Worm (Caenorhabditis elegans) whole organism, L2 larva: ENCODE data around the gene str-254.

Experiments used
- C34F6.9 ChIP-seq: fragments of 150-350 bp; optimal IDR thresholded peaks from 2 replicates; lab custom pipeline; 2014; ENCODE audit warnings: missing biosample characterization, missing genetic modification characterization
- alr-1 ChIP-seq: fragments of 150-350 bp; optimal IDR thresholded peaks from 2 replicates; lab custom pipeline; 2014; ENCODE audit warnings: missing biosample characterization, missing genetic modification characterization
- ama-1 ChIP-seq: fragments of 150-350 bp; optimal IDR thresholded peaks from 2 replicates; lab custom pipeline; 2018; ENCODE audit warnings: inconsistent platforms
- blmp-1 ChIP-seq: sonication (generic microtip); optimal IDR thresholded peaks from 2 replicates; lab custom pipeline; 2017; ENCODE audit warnings: missing genetic modification characterization, mild to moderate bottlenecking, missing compliant biosample characterization, antibody characterized with exemption, moderate library complexity; ENCODE audit not compliant: insufficient read depth
- ceh-16 ChIP-seq: fragments of 150-350 bp; optimal IDR thresholded peaks from 2 replicates; lab custom pipeline; 2014; ENCODE audit warnings: missing biosample characterization, missing genetic modification characterization
- ceh-82 ChIP-seq: fragments of 150-350 bp; optimal IDR thresholded peaks from 2 replicates; lab custom pipeline; 2014; ENCODE audit warnings: missing biosample characterization, missing genetic modification characterization
- crh-2 ChIP-seq: sonication (generic microtip); optimal IDR thresholded peaks from 2 replicates; lab custom pipeline; 2017; ENCODE audit warnings: missing biosample characterization, missing genetic modification characterization
- dmd-4 ChIP-seq: sonication (generic microtip); optimal IDR thresholded peaks from 2 replicates; lab custom pipeline; 2017; ENCODE audit warnings: missing biosample characterization, missing genetic modification characterization
- egl-27 ChIP-seq: sonication (generic microtip); optimal IDR thresholded peaks from 3 replicates; lab custom pipeline; 2017; ENCODE audit warnings: missing biosample characterization, missing genetic modification reagents, missing genetic modification characterization
- fos-1 ChIP-seq: fragments of 150-350 bp; optimal IDR thresholded peaks from 2 replicates; lab custom pipeline; 2014; ENCODE audit warnings: missing biosample characterization, missing genetic modification characterization
- gmeb-1 ChIP-seq: fragments of 150-350 bp; optimal IDR thresholded peaks from 2 replicates; lab custom pipeline; 2014; ENCODE audit warnings: missing biosample characterization, missing genetic modification characterization
- lin-11 ChIP-seq: fragments of 150-350 bp; sonication (generic microtip); optimal IDR thresholded peaks from 2 replicates; lab custom pipeline; 2014; ENCODE audit warnings: missing biosample characterization, missing genetic modification characterization, inconsistent platforms, mixed read lengths
- lin-39 ChIP-seq: fragments of 150-350 bp; optimal IDR thresholded peaks from 2 replicates; lab custom pipeline; 2014; ENCODE audit warnings: missing biosample characterization, missing genetic modification reagents, missing genetic modification characterization
- mab-5 ChIP-seq: fragments of 150-350 bp; optimal IDR thresholded peaks from 2 replicates; lab custom pipeline; 2014; ENCODE audit warnings: missing biosample characterization, missing genetic modification characterization
- mdl-1 ChIP-seq, 2 experiments: fragments of 150-350 bp in 1 of 2; sonication (generic microtip) in 1 of 2; optimal IDR thresholded peaks; 2 replicates each; lab custom pipeline; 2017; ENCODE audit warnings: missing biosample characterization in 2 of 2, missing genetic modification characterization in 2 of 2
- nhr-10 ChIP-seq: sonication (generic microtip); optimal IDR thresholded peaks from 2 replicates; lab custom pipeline; 2017; ENCODE audit warnings: missing biosample characterization, missing genetic modification characterization
- nhr-129 ChIP-seq: fragments of 150-350 bp; optimal IDR thresholded peaks from 2 replicates; lab custom pipeline; 2014; ENCODE audit warnings: missing biosample characterization, missing genetic modification characterization
- nhr-21 ChIP-seq: fragments of 150-350 bp; optimal IDR thresholded peaks from 2 replicates; lab custom pipeline; 2014; ENCODE audit warnings: missing biosample characterization, missing genetic modification characterization
- nhr-237 ChIP-seq: fragments of 150-350 bp; optimal IDR thresholded peaks from 2 replicates; lab custom pipeline; 2014; ENCODE audit warnings: missing biosample characterization, missing genetic modification characterization
- nhr-25 ChIP-seq: fragments of 150-350 bp; sonication (generic microtip); optimal IDR thresholded peaks from 3 replicates; lab custom pipeline; 2014; ENCODE audit warnings: missing biosample characterization, missing genetic modification characterization
- nhr-77 ChIP-seq: fragments of 150-350 bp; optimal IDR thresholded peaks from 2 replicates; lab custom pipeline; 2014; ENCODE audit warnings: missing biosample characterization, missing genetic modification characterization
- peb-1 ChIP-seq: fragments of 150-350 bp; optimal IDR thresholded peaks from 2 replicates; lab custom pipeline; 2014; ENCODE audit warnings: missing biosample characterization, missing genetic modification characterization
- sem-4 ChIP-seq: fragments of 150-350 bp; optimal IDR thresholded peaks from 2 replicates; lab custom pipeline; 2014; ENCODE audit warnings: missing biosample characterization, missing genetic modification reagents, missing genetic modification characterization
- skn-1 ChIP-seq: sonication (generic microtip); optimal IDR thresholded peaks from 2 replicates; lab custom pipeline; 2017; ENCODE audit warnings: missing biosample characterization, missing genetic modification characterization
- sma-3 ChIP-seq: sonication (generic microtip); optimal IDR thresholded peaks from 2 replicates; lab custom pipeline; 2016; ENCODE audit warnings: missing genetic modification reagents, missing genetic modification characterization, missing compliant biosample characterization
- sma-9 ChIP-seq, 2 experiments: fragments of 150-350 bp in 1 of 2; sonication (generic microtip) in 1 of 2; optimal IDR thresholded peaks; 2 replicates each; lab custom pipeline; 2014 to 2016; ENCODE audit warnings: missing genetic modification characterization in 2 of 2, mild to moderate bottlenecking in 1 of 2, missing biosample characterization in 1 of 2, missing compliant biosample characterization in 1 of 2, missing genetic modification reagents in 1 of 2, moderate library complexity in 1 of 2
- snpc-4 ChIP-seq: fragments of 150-350 bp; optimal IDR thresholded peaks from 2 replicates; lab custom pipeline; 2014; ENCODE audit warnings: missing biosample characterization, missing genetic modification characterization
- unc-39 ChIP-seq: fragments of 150-350 bp; optimal IDR thresholded peaks from 2 replicates; lab custom pipeline; 2014; ENCODE audit warnings: missing biosample characterization, missing genetic modification characterization
- unc-62 ChIP-seq: fragments of 150-350 bp; optimal IDR thresholded peaks from 2 replicates; lab custom pipeline; 2014; ENCODE audit warnings: missing biosample characterization, missing genetic modification reagents, missing genetic modification characterization
- ztf-1 ChIP-seq: fragments of 200-800 bp; sonication (Bioruptor generic); conservative IDR thresholded peaks from 2 replicates; pipeline ENCODE4 v1.3.6; 2022; ENCODE audit warnings: missing genetic modification characterization, missing compliant biosample characterization
- ztf-11 ChIP-seq: sonication (generic microtip); optimal IDR thresholded peaks from 2 replicates; lab custom pipeline; 2017; ENCODE audit warnings: missing biosample characterization, missing genetic modification characterization

str-254 gene

DNA sequence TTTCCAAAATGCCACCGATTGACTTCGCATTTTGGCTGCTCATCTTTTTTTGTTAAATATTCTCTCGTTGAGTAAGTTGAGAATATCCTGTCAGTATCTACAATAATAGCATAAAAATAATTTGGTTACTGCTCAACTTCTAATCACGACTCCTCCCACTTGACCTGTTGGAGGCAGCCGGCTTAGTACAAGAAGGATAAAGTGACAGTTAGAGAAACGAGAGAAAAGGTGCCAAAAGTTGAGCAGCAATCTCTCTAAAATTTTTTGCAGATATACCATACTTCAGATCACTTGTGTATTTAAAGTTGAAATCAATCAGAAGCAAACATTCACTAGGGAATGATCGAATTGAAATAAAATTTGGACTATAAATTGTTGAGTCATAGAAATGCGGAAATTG is 28.5 kb downstream of the str-254 start, which contains the start of gene nhr-111:
Gene nhr-111, minus strand, starts transcription at position 101 of the 400 bp plus-strand sequence.
- TF ChIP-seq nhr-77 (tag; lab: Kevin White, UChicago): no peak
- no peak for TF ChIP-seq nhr-10
- no peak for TF ChIP-seq ztf-1 (GFP tag; lab: Robert Waterston, UW)
- no peak for TF ChIP-seq ceh-82 (tag; lab: Kevin White, UChicago)
- no peak for TF ChIP-seq C34F6.9 (tag; lab: Kevin White, UChicago)
- no peak for TF ChIP-seq unc-39
- TF ChIP-seq peb-1 (tag; lab: Kevin White, UChicago): no peak

DNA sequence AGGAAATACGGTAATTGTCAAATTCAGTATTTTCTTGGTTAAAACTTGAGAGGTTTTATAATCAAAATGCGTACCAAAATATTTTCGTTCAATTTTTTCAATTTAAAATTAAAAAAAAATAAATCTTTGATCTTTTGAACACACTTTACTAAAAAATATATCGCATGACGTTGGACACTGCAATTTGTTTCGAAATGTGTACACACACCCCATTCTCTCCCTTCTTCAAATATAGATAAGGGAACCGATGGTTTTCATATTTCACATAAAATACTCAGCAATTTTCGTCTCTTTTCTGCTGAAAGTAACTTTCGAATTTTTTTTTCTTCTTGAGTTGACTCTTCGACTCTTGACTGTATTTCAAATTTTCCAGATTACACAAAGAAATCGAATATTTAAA is 31.8 kb downstream of the str-254 start:
- TF ChIP-seq fos-1 (tag; lab: Kevin White, UChicago) (peak; percentile 24), ztf-11 (tag; lab: Kevin White, UChicago) (no peak)

DNA sequence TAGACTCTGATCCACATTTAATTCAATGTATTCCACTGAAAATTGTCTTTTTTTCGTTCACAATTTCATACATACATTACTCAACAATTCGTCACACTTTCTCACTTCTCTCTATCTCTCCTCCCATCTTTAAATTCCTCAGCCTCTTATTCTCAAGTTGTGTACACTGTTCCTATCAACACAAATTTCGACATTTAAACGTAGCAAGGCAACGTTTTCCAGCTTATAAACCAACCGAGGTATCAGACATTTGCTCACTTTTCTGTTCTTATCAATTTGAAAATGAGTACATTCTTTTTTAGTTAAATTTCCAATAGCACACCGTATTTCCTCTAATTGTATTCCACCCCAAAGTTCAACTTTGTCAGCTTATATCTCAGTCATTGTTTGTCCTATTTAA is 32.4 kb downstream of the str-254 start, which contains the start of gene skr-3:
Gene skr-3, plus strand, starts transcription at position 163 of the 400 bp plus-strand sequence.
- TF ChIP-seq alr-1 (tag; lab: Kevin White, UChicago): no peak
- TF ChIP-seq snpc-4 (tag; lab: Kevin White, UChicago): no peak
- peak; percentile 38 for TF ChIP-seq sma-9 (GFP tag; optimal IDR thresholded peaks at IDR 0.05; lab: Kevin White, UChicago)
- TF ChIP-seq sma-9 (tag; optimal IDR thresholded peaks at IDR 0.05; lab: Kevin White, UChicago): no peak
- peak; percentile 71 for TF ChIP-seq fos-1 (tag; lab: Kevin White, UChicago)
- TF ChIP-seq, all 48 proteins: peak for 2

DNA sequence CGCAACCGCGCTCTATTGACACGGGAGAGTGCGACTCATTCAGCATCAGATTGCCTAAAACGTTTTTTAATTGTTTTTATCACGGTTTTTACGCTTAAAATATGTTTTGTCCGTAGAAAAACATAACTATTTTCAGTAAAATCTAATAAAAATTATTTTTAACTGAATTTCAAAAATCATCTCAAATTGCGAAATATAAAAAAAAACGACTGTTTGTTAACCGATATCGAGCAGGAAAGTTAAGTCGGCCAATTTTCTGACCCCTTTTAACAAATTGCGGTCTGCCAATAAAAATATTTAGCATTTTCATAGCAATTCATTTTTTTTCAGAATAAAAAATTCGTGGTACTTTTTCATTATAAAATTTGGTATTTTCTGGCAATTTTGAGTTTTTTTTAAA is 32.8 kb downstream of the str-254 start:
- TF ChIP-seq gmeb-1 (no peak), ceh-82 (tag; lab: Kevin White, UChicago) (no peak), mab-5 (tag; lab: Kevin White, UChicago) (no peak), dmd-4 (tag; lab: Kevin White, UChicago) (no peak), nhr-25 (no peak), nhr-21 (tag; lab: Kevin White, UChicago) (no peak), sem-4 (tag; lab: Kevin White, UChicago) (no peak), lin-11 (no peak), lin-39 (tag; lab: Kevin White, UChicago) (no peak), nhr-129 (tag; lab: Kevin White, UChicago) (no peak), nhr-237 (tag; lab: Kevin White, UChicago) (no peak), ama-1 (no peak), egl-27 (tag; lab: Kevin White, UChicago) (no peak)

DNA sequence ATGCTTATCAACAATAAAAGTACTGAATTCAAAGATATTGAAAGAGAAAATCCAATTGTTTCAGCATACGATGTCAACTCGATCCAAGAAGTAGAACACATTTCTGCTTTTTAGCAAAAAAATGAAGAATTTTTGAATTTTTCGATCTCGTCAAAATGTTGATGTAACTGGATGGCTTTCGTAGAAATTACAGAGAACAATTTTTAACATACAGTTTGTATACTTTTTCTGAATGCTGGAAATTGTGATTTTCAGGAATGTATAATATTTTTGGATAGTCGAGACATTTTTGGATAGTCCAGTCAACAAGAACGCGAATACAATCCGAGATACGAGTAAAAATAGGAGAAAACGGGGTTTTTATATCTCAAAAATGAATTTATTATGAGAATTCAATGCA is 34.7 kb downstream of the str-254 start, which contains the start of gene str-103:
Gene str-103, minus strand, starts transcription at position 101 of the 400 bp plus-strand sequence.
- TF ChIP-seq nhr-25: no peak
- TF ChIP-seq mdl-1 (tag; optimal IDR thresholded peaks at IDR 0.05; lab: Kevin White, UChicago): no peak
- no peak for TF ChIP-seq skn-1
- TF ChIP-seq sma-9 (GFP tag; optimal IDR thresholded peaks at IDR 0.05; lab: Kevin White, UChicago): no peak
- no peak for TF ChIP-seq sma-9 (tag; optimal IDR thresholded peaks at IDR 0.05; lab: Kevin White, UChicago)

DNA sequence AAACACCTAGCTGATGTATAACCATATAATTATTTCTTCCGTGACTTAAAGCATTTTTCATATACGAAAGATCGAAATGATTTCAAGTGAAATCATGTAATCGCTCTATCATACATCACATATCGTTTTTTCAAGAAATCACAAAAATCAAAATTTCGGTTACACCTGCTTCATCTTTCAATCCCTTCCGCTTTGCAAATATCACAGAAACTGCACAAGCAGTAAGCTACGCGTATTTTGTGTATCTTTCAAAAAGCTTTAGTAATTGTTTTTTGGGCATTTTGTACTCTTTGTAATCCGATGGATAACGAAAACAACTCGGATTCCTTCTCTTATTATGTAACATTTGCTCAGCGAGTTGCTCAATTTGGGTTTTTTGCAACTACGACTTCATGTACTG is 37.9 kb downstream of the str-254 start, which contains the start of gene str-25:
Gene str-25, plus strand, starts transcription at position 301 of the 400 bp plus-strand sequence.
- TF ChIP-seq lin-39 (tag; lab: Kevin White, UChicago): no peak
- TF ChIP-seq sma-3: no peak
- no peak for TF ChIP-seq blmp-1 (tag; lab: Kevin White, UChicago)
- TF ChIP-seq dmd-4 (tag; lab: Kevin White, UChicago): no peak
- TF ChIP-seq crh-2 (tag; lab: Kevin White, UChicago): no peak
- no peak for TF ChIP-seq unc-62 (GFP tag; lab: Kevin White, UChicago)
- TF ChIP-seq, all 48 proteins: peak for 0

DNA sequence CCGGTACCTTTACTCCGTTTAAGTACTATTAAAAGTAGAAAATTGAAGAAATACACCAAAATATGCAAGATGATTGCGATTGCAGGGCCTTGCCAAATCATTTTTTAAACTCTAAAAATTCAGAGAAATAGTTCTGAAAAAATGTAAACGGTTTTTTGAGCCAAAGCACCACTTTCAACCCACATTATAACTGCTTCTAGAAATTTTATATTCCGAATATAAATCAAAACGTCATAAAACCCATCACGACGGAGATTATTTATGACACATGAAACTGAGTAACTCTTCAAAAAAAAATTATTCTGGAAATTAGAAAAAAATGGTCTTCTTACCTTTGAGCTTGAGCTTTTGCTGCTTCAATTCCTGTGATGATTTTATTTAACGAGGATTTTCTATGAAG is 39.0 kb downstream of the str-254 start, which contains the start of gene srxa-16:
Gene srxa-16, minus strand, starts transcription at position 101 of the 400 bp plus-strand sequence.
- TF ChIP-seq C34F6.9 (tag; lab: Kevin White, UChicago) (no peak), peb-1 (tag; lab: Kevin White, UChicago) (no peak), sem-4 (tag; lab: Kevin White, UChicago) (no peak), skn-1 (no peak), ceh-16 (tag; lab: Kevin White, UChicago) (no peak), dmd-4 (tag; lab: Kevin White, UChicago) (no peak), unc-39 (no peak)
